Fruit fly (Drosophila melanogaster) whole organism, embryonic: ENCODE measurements around the gene CG10866.
A peak's percentile ranks its signal among the peaks of the same experiment; 100 is the strongest.

Experiments used
- Awh ChIP-seq: fragments of 200-800 bp; sonication (Bioruptor generic); IDR thresholded peaks from 2 replicates; pipeline ENCODE4, ENCODE4 v1.3.6; 2022; ENCODE audit warnings: missing biosample characterization, missing genetic modification characterization
- CG10321 ChIP-seq: fragments of 200-800 bp; sonication (Bioruptor generic); IDR thresholded peaks from 2 replicates; pipeline ENCODE4 v1.3.6; 2022; ENCODE audit warnings: missing biosample characterization, missing genetic modification characterization
- CG10543 ChIP-seq: fragments of 200-800 bp; sonication (Bioruptor generic); optimal IDR thresholded peaks from 3 replicates; lab custom pipeline; 2017; ENCODE audit warnings: missing biosample characterization, mild to moderate bottlenecking, missing genetic modification characterization, moderate library complexity
- CG11093 ChIP-seq: fragments of 200-800 bp; sonication (Bioruptor generic); IDR thresholded peaks from 3 replicates; pipeline ENCODE4 v1.3.6; 2022; ENCODE audit warnings: missing biosample characterization, missing genetic modification characterization
- CG11247 ChIP-seq: fragments of 200-800 bp; sonication (Bioruptor generic); IDR thresholded peaks from 2 replicates; pipeline ENCODE4 v1.3.6; 2022; ENCODE audit warnings: missing biosample characterization, missing genetic modification characterization
- CG14050 ChIP-seq: fragments of 200-800 bp; sonication (Bioruptor generic); IDR thresholded peaks from 3 replicates; pipeline ENCODE4 v1.3.6; 2022; ENCODE audit warnings: missing biosample characterization, missing genetic modification characterization
- CG14667 ChIP-seq: fragments of 200-800 bp; sonication (Bioruptor generic); IDR thresholded peaks from 2 replicates; pipeline ENCODE4 v1.3.6; 2022; ENCODE audit warnings: missing biosample characterization, missing genetic modification characterization
- CG14710 ChIP-seq: fragments of 200-800 bp; sonication (Bioruptor generic); optimal IDR thresholded peaks from 3 replicates; lab custom pipeline; 2019; ENCODE audit warnings: missing biosample characterization, mild to moderate bottlenecking, missing genetic modification characterization, moderate library complexity
- CG15601 ChIP-seq: fragments of 200-800 bp; sonication (Bioruptor generic); optimal IDR thresholded peaks from 3 replicates; lab custom pipeline; 2019; ENCODE audit warnings: missing biosample characterization, mild to moderate bottlenecking, missing genetic modification characterization, moderate library complexity
- CG2202 ChIP-seq: fragments of 200-800 bp; sonication (Bioruptor generic); optimal IDR thresholded peaks from 2 replicates; lab custom pipeline; 2018; ENCODE audit warnings: missing biosample characterization, mild to moderate bottlenecking, missing genetic modification characterization
- CG30020 ChIP-seq: fragments of 200-800 bp; optimal IDR thresholded peaks from 2 replicates; lab custom pipeline; 2019; ENCODE audit warnings: missing biosample characterization, mild to moderate bottlenecking, missing genetic modification characterization, moderate library complexity
- CG30431 ChIP-seq: fragments of 200-800 bp; sonication (Bioruptor generic); optimal IDR thresholded peaks from 2 replicates; lab custom pipeline; 2017; ENCODE audit warnings: missing biosample characterization, missing genetic modification characterization
- CG31224 ChIP-seq: fragments of 200-800 bp; sonication (Bioruptor generic); IDR thresholded peaks from 2 replicates; pipeline ENCODE4 v1.3.6; 2022; ENCODE audit warnings: missing biosample characterization, missing genetic modification characterization
- CG31365 ChIP-seq: fragments of 200-800 bp; sonication (Bioruptor generic); optimal IDR thresholded peaks from 2 replicates; lab custom pipeline; 2018; ENCODE audit warnings: missing biosample characterization, mild to moderate bottlenecking, missing genetic modification characterization
- CG31441 ChIP-seq: fragments of 200-800 bp; sonication (Bioruptor generic); IDR thresholded peaks from 2 replicates; pipeline ENCODE4 v1.3.6; 2022; ENCODE audit warnings: missing biosample characterization, missing genetic modification characterization
- CG33213 ChIP-seq: fragments of 200-800 bp; sonication (Bioruptor generic); optimal IDR thresholded peaks from 3 replicates; lab custom pipeline; 2016; ENCODE audit warnings: missing biosample characterization, missing genetic modification characterization
- CG34224 ChIP-seq: fragments of 200-800 bp; sonication (Bioruptor generic); IDR thresholded peaks from 3 replicates; pipeline ENCODE4 v1.3.6; 2022; ENCODE audit warnings: missing biosample characterization, missing genetic modification characterization; ENCODE audit not compliant: partially characterized antibody
- CG3995 ChIP-seq: fragments of 200-800 bp; sonication (Bioruptor generic); optimal IDR thresholded peaks from 3 replicates; lab custom pipeline; 2016; ENCODE audit warnings: missing biosample characterization, missing genetic modification characterization
- CG42726 ChIP-seq: fragments of 200-800 bp; sonication (Bioruptor generic); IDR thresholded peaks from 2 replicates; pipeline ENCODE4 v1.3.6; 2022; ENCODE audit warnings: missing biosample characterization, missing genetic modification characterization; ENCODE audit not compliant: partially characterized antibody
- CG7786 ChIP-seq: fragments of 200-800 bp; sonication (Bioruptor generic); optimal IDR thresholded peaks from 2 replicates; lab custom pipeline; 2016; ENCODE audit warnings: missing biosample characterization, missing genetic modification characterization
- CG8290 ChIP-seq, 3 experiments: fragments of 200-800 bp; sonication (Bioruptor generic); optimal IDR thresholded peaks; 2 replicates each; lab custom pipeline; 2016 to 2019; ENCODE audit warnings: missing biosample characterization in 3 of 3, missing genetic modification characterization in 3 of 3, mild to moderate bottlenecking in 2 of 3, moderate library complexity in 1 of 3
- CG8388 ChIP-seq: fragments of 200-800 bp; sonication (Bioruptor generic); optimal IDR thresholded peaks from 2 replicates; lab custom pipeline; 2019; ENCODE audit warnings: missing biosample characterization, mild to moderate bottlenecking, missing genetic modification characterization, moderate library complexity
- CkIIα-i1 ChIP-seq: fragments of 200-800 bp; sonication (Bioruptor generic); IDR thresholded peaks from 2 replicates; pipeline ENCODE4 v1.3.6; 2022; ENCODE audit warnings: missing biosample characterization, missing genetic modification characterization
- Dbx ChIP-seq: fragments of 200-800 bp; sonication (Bioruptor generic); IDR thresholded peaks from 3 replicates; pipeline ENCODE4 v1.3.6; 2022; ENCODE audit warnings: missing biosample characterization, missing genetic modification characterization
- Dref ChIP-seq: fragments of 200-800 bp; sonication (Bioruptor generic); IDR thresholded peaks from 2 replicates; pipeline ENCODE4 v1.3.6; 2022; ENCODE audit warnings: missing biosample characterization, missing genetic modification characterization
- HLH3B ChIP-seq: fragments of 200-800 bp; sonication (Bioruptor generic); IDR thresholded peaks from 2 replicates; pipeline ENCODE4 v1.3.6; 2022; ENCODE audit warnings: missing biosample characterization, missing genetic modification characterization
- Hr78 ChIP-seq, 2 experiments: fragments of 200-800 bp in 1 of 2; fragments of >200 bp in 1 of 2; sonication (Bioruptor generic) in 1 of 2; optimal IDR thresholded peaks; 2 replicates each; lab custom pipeline; 2017 to 2019; ENCODE audit warnings: missing biosample characterization in 2 of 2, missing genetic modification characterization in 2 of 2, mild to moderate bottlenecking in 1 of 2, moderate library complexity in 1 of 2
- NC2β ChIP-seq: fragments of 200-800 bp; sonication (Bioruptor generic); optimal IDR thresholded peaks from 2 replicates; lab custom pipeline; 2016; ENCODE audit warnings: missing biosample characterization, missing genetic modification characterization
- Nf-YA ChIP-seq: fragments of 200-800 bp; sonication (Bioruptor generic); IDR thresholded peaks from 2 replicates; pipeline ENCODE4 v1.3.6; 2022; ENCODE audit warnings: missing biosample characterization, missing genetic modification characterization
- Ssrp ChIP-seq: fragments of 200-800 bp; sonication (Bioruptor generic); optimal IDR thresholded peaks from 2 replicates; lab custom pipeline; 2018; ENCODE audit warnings: missing biosample characterization, mild to moderate bottlenecking, missing genetic modification characterization, moderate library complexity
- YL-1 ChIP-seq: fragments of 200-800 bp; sonication (Bioruptor generic); optimal IDR thresholded peaks from 3 replicates; lab custom pipeline; 2017; ENCODE audit warnings: missing biosample characterization, mild to moderate bottlenecking, missing genetic modification characterization
- bowl ChIP-seq: fragments of 200-800 bp; sonication (Bioruptor generic); IDR thresholded peaks from 2 replicates; pipeline ENCODE4 v1.3.6; 2022; ENCODE audit warnings: missing biosample characterization, missing genetic modification characterization
- chif ChIP-seq, 2 experiments: fragments of 200-800 bp; sonication (Bioruptor generic); optimal IDR thresholded peaks; 3 replicates each; lab custom pipeline; 2016; ENCODE audit warnings: missing biosample characterization in 2 of 2, missing genetic modification characterization in 2 of 2
- da ChIP-seq: fragments of 200-800 bp; sonication (Bioruptor generic); optimal IDR thresholded peaks from 2 replicates; lab custom pipeline; 2016; ENCODE audit warnings: missing biosample characterization, missing genetic modification characterization
- dati ChIP-seq: fragments of 200-800 bp; sonication (Bioruptor generic); IDR thresholded peaks from 2 replicates; pipeline ENCODE4 v1.3.6; 2022; ENCODE audit warnings: missing biosample characterization, missing genetic modification characterization
- disco-r ChIP-seq: fragments of 200-800 bp; sonication (Bioruptor generic); optimal IDR thresholded peaks from 2 replicates; lab custom pipeline; 2016; ENCODE audit warnings: missing biosample characterization, missing genetic modification characterization
- en ChIP-seq: fragments of 200-800 bp; sonication (Bioruptor generic); optimal IDR thresholded peaks from 2 replicates; lab custom pipeline; 2016; ENCODE audit warnings: missing biosample characterization, missing genetic modification characterization
- grau ChIP-seq: fragments of 200-800 bp; optimal IDR thresholded peaks from 3 replicates; lab custom pipeline; 2019; ENCODE audit warnings: missing biosample characterization, mild to moderate bottlenecking, missing genetic modification characterization, moderate library complexity
- gt ChIP-seq: fragments of 200-800 bp; sonication (Bioruptor generic); IDR thresholded peaks from 2 replicates; pipeline ENCODE4 v1.3.6; 2022; ENCODE audit warnings: missing biosample characterization, missing genetic modification characterization
- hbn ChIP-seq: fragments of 200-800 bp; sonication (Bioruptor generic); IDR thresholded peaks from 2 replicates; pipeline ENCODE4 v1.3.6; 2022; ENCODE audit warnings: missing biosample characterization, missing genetic modification characterization; ENCODE audit not compliant: partially characterized antibody
- kay ChIP-seq: fragments of 200-800 bp; sonication (Bioruptor generic); optimal IDR thresholded peaks from 2 replicates; lab custom pipeline; 2016; ENCODE audit warnings: missing biosample characterization, missing genetic modification characterization
- lov ChIP-seq, 2 experiments: fragments of 200-800 bp in 1 of 2; fragments of >200 bp in 1 of 2; sonication (Bioruptor generic) in 1 of 2; IDR thresholded peaks in 1 of 2; optimal IDR thresholded peaks in 1 of 2; 2 replicates in 1 of 2; 3 replicates in 1 of 2; pipeline versions ENCODE4 v1.3.6 to Lab custom; 2017 to 2022; ENCODE audit warnings: missing biosample characterization in 1 of 2, missing genetic modification characterization in 1 of 2
- nom ChIP-seq: fragments of 200-800 bp; sonication (Bioruptor generic); optimal IDR thresholded peaks from 2 replicates; lab custom pipeline; 2017; ENCODE audit warnings: missing biosample characterization, missing genetic modification characterization, mild to moderate bottlenecking, moderate library complexity, missing genetic modification reagents
- rib ChIP-seq: fragments of 200-800 bp; sonication (Bioruptor generic); IDR thresholded peaks from 2 replicates; pipeline ENCODE4 v1.3.6; 2022; ENCODE audit warnings: missing biosample characterization, missing genetic modification characterization
- sd ChIP-seq: fragments of 200-800 bp; sonication (Bioruptor generic); optimal IDR thresholded peaks from 3 replicates; lab custom pipeline; 2018; ENCODE audit warnings: missing biosample characterization, mild to moderate bottlenecking, missing genetic modification characterization, moderate library complexity
- sug ChIP-seq: fragments of 200-800 bp; optimal IDR thresholded peaks from 2 replicates; lab custom pipeline; 2019; ENCODE audit warnings: missing biosample characterization, mild to moderate bottlenecking, missing genetic modification characterization, moderate library complexity
- tll ChIP-seq, 2 experiments: fragments of 200-800 bp in 1 of 2; fragments of >200 bp in 1 of 2; sonication (Bioruptor generic) in 1 of 2; optimal IDR thresholded peaks; 2 replicates each; lab custom pipeline; 2017 to 2019; ENCODE audit warnings: missing biosample characterization in 2 of 2, missing genetic modification characterization in 2 of 2, mild to moderate bottlenecking in 1 of 2, moderate library complexity in 1 of 2
- twi ChIP-seq: fragments of 200-800 bp; optimal IDR thresholded peaks from 2 replicates; lab custom pipeline; 2019; ENCODE audit warnings: missing biosample characterization, mild to moderate bottlenecking, missing genetic modification characterization, moderate library complexity
- zen2 ChIP-seq: fragments of 200-800 bp; sonication (Bioruptor generic); IDR thresholded peaks from 3 replicates; pipeline ENCODE4 v1.3.6; 2022; ENCODE audit warnings: missing biosample characterization, missing genetic modification characterization; ENCODE audit not compliant: partially characterized antibody

The CG10866 gene

DNA sequence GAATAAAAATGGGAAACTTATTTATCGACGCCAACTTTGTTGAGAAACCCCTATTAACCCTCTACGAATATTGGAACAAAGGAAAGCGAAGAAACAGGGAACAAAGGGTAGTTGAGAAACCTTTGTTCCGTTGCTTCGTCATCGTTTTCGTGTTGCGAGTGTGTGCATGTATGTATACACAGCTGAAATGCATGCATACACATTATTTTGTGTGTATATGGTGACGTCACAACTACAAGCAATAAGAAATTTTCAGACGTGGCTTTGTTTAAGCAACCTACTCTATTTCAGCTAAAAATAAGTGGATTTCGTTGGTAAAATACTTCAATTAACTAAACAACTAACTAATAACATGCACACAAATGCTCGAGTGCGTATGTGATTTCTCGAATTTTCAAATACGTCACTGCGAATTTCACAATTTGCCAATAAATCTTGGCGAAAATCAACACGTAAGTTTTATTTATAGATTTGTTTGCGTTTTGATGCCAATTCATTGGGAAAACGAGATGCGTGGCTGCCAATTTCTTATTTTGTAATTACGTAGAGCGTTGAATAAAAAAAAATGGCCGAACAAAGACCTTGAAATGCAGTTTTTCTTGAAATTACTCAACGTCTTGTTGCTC, 35.8 kb downstream of the CG10866 start (continued):
- TF ChIP-seq CG42726 (no peak), CG30431 (GFP tag; lab: Kevin White, UChicago) (no peak), CG8290 (GFP tag; optimal IDR thresholded peaks at IDR 0.05; lab: Kevin White, UChicago) (no peak), CG8290 (tag; optimal IDR thresholded peaks at IDR 0.05; lab: Kevin White, UChicago) (peak in 1 of 2 experiments; percentile 4), CG10321 (GFP tag; lab: Robert Waterston, UW) (no peak), CG14667 (GFP tag; lab: Robert Waterston, UW) (no peak), CG31365 (tag; lab: Kevin White, UChicago) (no peak), CG3995 (GFP tag; lab: Kevin White, UChicago) (no peak), twi (no peak), kay (GFP tag; lab: Kevin White, UChicago) (peak; percentile 14), CG33213 (GFP tag; lab: Kevin White, UChicago) (no peak), NC2β (GFP tag; lab: Kevin White, UChicago) (no peak), sd (tag; lab: Kevin White, UChicago) (no peak), HLH3B (GFP tag; lab: Robert Waterston, UW) (no peak), da (GFP tag; lab: Kevin White, UChicago) (no peak), bowl (GFP tag; lab: Robert Waterston, UW) (no peak), Dref (GFP tag; lab: Robert Waterston, UW) (no peak), CkIIα-i1 (GFP tag; lab: Robert Waterston, UW) (no peak), CG14710 (tag; lab: Kevin White, UChicago) (no peak), Hr78 (GFP tag; optimal IDR thresholded peaks at IDR 0.05; lab: Kevin White, UChicago) (no peak), CG11247 (GFP tag; lab: Robert Waterston, UW) (no peak), CG10543 (GFP tag; lab: Kevin White, UChicago) (no peak), grau (no peak), YL-1 (peak; percentile 97), nom (GFP tag; lab: Kevin White, UChicago) (peak; percentile 90), Nf-YA (GFP tag; lab: Robert Waterston, UW) (no peak), Dbx (GFP tag; lab: Robert Waterston, UW) (no peak)
- TF ChIP-seq, all 482 proteins: peak for 17

DNA sequence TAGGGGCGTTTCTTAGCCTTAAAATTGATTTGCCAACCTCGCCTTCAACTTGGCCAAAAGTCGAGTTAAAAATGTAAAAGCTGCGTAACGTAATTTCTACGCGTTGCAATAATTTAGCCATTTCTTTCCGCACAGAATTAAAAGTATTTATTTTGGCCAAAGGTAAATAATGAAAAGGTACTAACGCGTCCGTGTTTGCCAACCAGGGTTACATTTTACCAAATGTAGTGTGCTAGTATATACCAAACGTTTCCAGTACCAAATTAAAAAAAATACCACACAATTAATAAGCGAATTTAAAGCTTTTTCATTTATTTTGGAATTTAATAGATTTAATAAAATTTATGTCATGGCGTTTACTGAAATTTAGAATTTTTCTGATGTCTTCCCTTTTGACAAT, 38.8 kb downstream of the CG10866 start, which contains the start of gene Ccz1:
Ccz1 (minus strand) TSS at position 179 of the 400 bp plus-strand sequence.
- no peak for TF ChIP-seq tll (GFP tag; optimal IDR thresholded peaks at IDR 0.05; lab: Kevin White, UChicago)
- no peak for TF ChIP-seq gt (GFP tag; lab: Robert Waterston, UW)
- no peak for TF ChIP-seq Awh
- no peak for TF ChIP-seq CG34224 (GFP tag; lab: Robert Waterston, UW)
- TF ChIP-seq CG11093 (GFP tag; lab: Robert Waterston, UW) = peak; percentile 33; the same call in 1 of the 3 replicates
- TF ChIP-seq CG15601 (tag; lab: Kevin White, UChicago) = peak; percentile 76
- TF ChIP-seq CG31224 (GFP tag; lab: Robert Waterston, UW) = no peak
- no peak for TF ChIP-seq lov (optimal IDR thresholded peaks at IDR 0.05; lab: Kevin White, UChicago)
- TF ChIP-seq lov (GFP tag; IDR thresholded peaks at IDR 0.05; lab: Robert Waterston, UW) = no peak
- TF ChIP-seq dati (GFP tag; lab: Robert Waterston, UW) = no peak
- no peak for TF ChIP-seq rib (GFP tag; lab: Robert Waterston, UW)
- TF ChIP-seq CG31441 = no peak
- TF ChIP-seq hbn = no peak
- TF ChIP-seq CG33213 (GFP tag; lab: Kevin White, UChicago) = peak; percentile 91
- TF ChIP-seq CG30020 = peak; percentile 51
- peak; percentile 71 to 73 for TF ChIP-seq chif (GFP tag; optimal IDR thresholded peaks at IDR 0.05; lab: Kevin White, UChicago)
- TF ChIP-seq disco-r (GFP tag; lab: Kevin White, UChicago) = peak; percentile 34
- peak; percentile 46 for TF ChIP-seq CG2202 (tag; lab: Kevin White, UChicago)
- peak; percentile 52 for TF ChIP-seq sug (tag; lab: Kevin White, UChicago)
- TF ChIP-seq Ssrp (tag; lab: Kevin White, UChicago) = no peak
- TF ChIP-seq zen2 (GFP tag; lab: Robert Waterston, UW) = no peak
- peak; percentile 13 for TF ChIP-seq CG8388 (GFP tag; lab: Kevin White, UChicago)
- no peak for TF ChIP-seq Nf-YA (GFP tag; lab: Robert Waterston, UW)
- TF ChIP-seq CG14050 (GFP tag; lab: Robert Waterston, UW) = no peak
- TF ChIP-seq CG10321 (GFP tag; lab: Robert Waterston, UW) = no peak
- peak; percentile 61 for TF ChIP-seq CG7786 (GFP tag; lab: Kevin White, UChicago)
- TF ChIP-seq en (GFP tag; lab: Kevin White, UChicago) = no peak
